Worm (Caenorhabditis elegans): Measurements from ENCODE around the gene Y19D2B.2.

The Y19D2B.2 gene

ce11 chrII:10923948-10924347, at the start of gene Y19D2B.2:
Gene Y19D2B.2 (plus strand): TSS chrII:10924248.
- TF ChIP-seq aha-1 (tag) (peak; percentile 13), fos-1 (tag; optimal IDR thresholded peaks at IDR 0.05) (no peak)

- TF ChIP-seq snpc-4 (tag; optimal IDR thresholded peaks at IDR 0.05) (no peak), pqm-1 (tag; optimal IDR thresholded peaks at IDR 0.05) (peak; percentile 13), unc-62 (GFP tag; optimal IDR thresholded peaks at IDR 0.05 in 1 of 2) (peak in 1 of 2 experiments; percentile 41), unc-62 (tag; optimal IDR thresholded peaks at IDR 0.05) (no peak)
Measured at ce11 chrII:10880625-10881024, 43.4 kb upstream of the Y19D2B.2 start, which contains the start of gene lurp-1. Gene lurp-1 (plus strand): TSS chrII:10880925.

- peak; percentile 33 for TF ChIP-seq unc-130 (GFP tag; optimal IDR thresholded peaks at IDR 0.05)
- TF ChIP-seq madf-9 (GFP tag; conservative IDR thresholded peaks at IDR 0.05): no peak
Measured at ce11 chrII:10884396-10884795, 39.7 kb upstream of the Y19D2B.2 start, which contains the start of gene egg-3. Gene egg-3 (minus strand): TSS chrII:10884441.

- peak; percentile 91 for TF ChIP-seq aha-1 (tag)
- TF ChIP-seq dpl-1 (GFP tag; optimal IDR thresholded peaks at IDR 0.05): no peak
Measured at ce11 chrII:10885250-10885649, 38.8 kb upstream of the Y19D2B.2 start.

ce11 chrII:10885868-10886514, 38.1 kb upstream of the Y19D2B.2 start, which contains the start of gene F44F4.3:
Gene F44F4.3 (minus strand): TSS chrII:10885918.
- TF ChIP-seq ZK546.5 (tag; optimal IDR thresholded peaks at IDR 0.05) (no peak), aha-1 (tag) (peak; percentile 52), arid-1 (GFP tag; conservative IDR thresholded peaks at IDR 0.05) (no peak), D1046.2 (GFP tag; IDR thresholded peaks at IDR 0.05) (no peak), cey-2 (tag; optimal IDR thresholded peaks at IDR 0.05; ENCODE audit: borderline replicate concordance, insufficient read depth) (no peak), hlh-30 (tag; optimal IDR thresholded peaks at IDR 0.05; ENCODE audit: insufficient read depth) (peak; percentile 14), nhr-28 (tag; optimal IDR thresholded peaks at IDR 0.05) (peak; percentile 3), nhr-111 (GFP tag; optimal IDR thresholded peaks at IDR 0.05) (no peak)

- TF ChIP-seq lin-1 (GFP tag; IDR thresholded peaks at IDR 0.05): no peak
- no peak for TF ChIP-seq ama-1 (optimal IDR thresholded peaks at IDR 0.05)
- peak in 1 of 2 experiments; percentile 38 for TF ChIP-seq mdl-1 (tag; optimal IDR thresholded peaks at IDR 0.05)
- TF ChIP-seq unc-62 (GFP tag; optimal IDR thresholded peaks at IDR 0.05 in 1 of 2): peak in 1 of 2 experiments; percentile 87
- TF ChIP-seq unc-62 (tag; optimal IDR thresholded peaks at IDR 0.05): no peak
- TF ChIP-seq F10B5.3 (tag; optimal IDR thresholded peaks at IDR 0.05): no peak
- TF ChIP-seq arid-1 (GFP tag; conservative IDR thresholded peaks at IDR 0.05): no peak
- no peak for TF ChIP-seq ceh-62 (tag; optimal IDR thresholded peaks at IDR 0.05)
- no peak for TF ChIP-seq attf-4 (tag; optimal IDR thresholded peaks at IDR 0.05)
- peak; percentile 93 for TF ChIP-seq nhr-28 (tag; optimal IDR thresholded peaks at IDR 0.05)
- TF ChIP-seq aha-1 (tag): peak; percentile 19
- peak; percentile 56 for TF ChIP-seq hlh-30 (tag; optimal IDR thresholded peaks at IDR 0.05; ENCODE audit: insufficient read depth)
- TF ChIP-seq zag-1 (tag; optimal IDR thresholded peaks at IDR 0.05): no peak
- TF ChIP-seq nhr-25 (tag; optimal IDR thresholded peaks at IDR 0.05; ENCODE audit: borderline replicate concordance, insufficient read depth): peak; percentile 29
- TF ChIP-seq mep-1 (tag; optimal IDR thresholded peaks at IDR 0.05): peak; percentile 7
- TF ChIP-seq php-3 (GFP tag; IDR thresholded peaks at IDR 0.05): no peak
- TF ChIP-seq Y48G9A.11 (GFP tag; IDR thresholded peaks at IDR 0.05): no peak
- TF ChIP-seq daf-8 (GFP tag; IDR thresholded peaks at IDR 0.05): no peak
Measured at ce11 chrII:10887097-10887496, 37.0 kb upstream of the Y19D2B.2 start.

ce11 chrII:10888979-10889378, 35.1 kb upstream of the Y19D2B.2 start, which contains the start of gene ptr-8:
Gene ptr-8 (plus strand): TSS chrII:10889279.
- TF ChIP-seq T26A8.4 (GFP tag; IDR thresholded peaks at IDR 0.05): no peak
- no peak for TF ChIP-seq lin-15B (tag; optimal IDR thresholded peaks at IDR 0.05)
- TF ChIP-seq egl-43 (GFP tag; IDR thresholded peaks at IDR 0.05): no peak
- TF ChIP-seq F10B5.3 (tag; optimal IDR thresholded peaks at IDR 0.05): no peak

Data from whole organism, L4 larva.